Worm (Caenorhabditis elegans): Measurements from ENCODE around the gene dmd-7.
A peak's percentile ranks its signal among the peaks of the same experiment; 100 is the strongest.

The dmd-7 gene

ce11 chrV:6213845-6214244 is 32.9 kb upstream of the dmd-7 start:
- peak; percentile 34 for TF ChIP-seq ces-1 (GFP tag; optimal IDR thresholded peaks at IDR 0.05)
- TF ChIP-seq nhr-12 (tag; optimal IDR thresholded peaks at IDR 0.05) = no peak
- TF ChIP-seq nhr-2 (tag; optimal IDR thresholded peaks at IDR 0.05) = no peak
- no peak for TF ChIP-seq ceh-83 (GFP tag; optimal IDR thresholded peaks at IDR 0.05)

ce11 chrV:6214465-6214864 is 32.3 kb upstream of the dmd-7 start:
- TF ChIP-seq zip-8 (tag; optimal IDR thresholded peaks at IDR 0.05) (no peak), lin-32 (GFP tag; optimal IDR thresholded peaks at IDR 0.05) (no peak), unc-62 (GFP tag; optimal IDR thresholded peaks at IDR 0.05) (no peak), mep-1 (tag; optimal IDR thresholded peaks at IDR 0.05) (no peak), nhr-76 (tag; optimal IDR thresholded peaks at IDR 0.05) (no peak), unc-120 (tag; optimal IDR thresholded peaks at IDR 0.05; ENCODE audit: poor library complexity, severe bottlenecking) (no peak), blmp-1 (tag; optimal IDR thresholded peaks at IDR 0.05) (no peak), ztf-11 (tag; optimal IDR thresholded peaks at IDR 0.05) (no peak), ceh-43 (GFP tag; optimal IDR thresholded peaks at IDR 0.05) (no peak)

- TF ChIP-seq snpc-4 (tag; optimal IDR thresholded peaks at IDR 0.05) (no peak), unc-39 (tag; optimal IDR thresholded peaks at IDR 0.05) (no peak), lsy-2 (tag; optimal IDR thresholded peaks at IDR 0.05) (no peak), pha-4 (tag; optimal IDR thresholded peaks at IDR 0.05) (no peak), nhr-12 (tag; optimal IDR thresholded peaks at IDR 0.05) (no peak), M03D4.4 (tag; optimal IDR thresholded peaks at IDR 0.05) (no peak), bed-3 (GFP tag; optimal IDR thresholded peaks at IDR 0.05) (no peak), drap-1 (GFP tag; optimal IDR thresholded peaks at IDR 0.05) (no peak)
Measured at ce11 chrV:6217142-6217541, 29.6 kb upstream of the dmd-7 start.

ce11 chrV:6217834-6218233 is 28.9 kb upstream of the dmd-7 start, which contains the start of gene str-206:
Gene str-206, plus strand, starts transcription at chrV:6218134.
- no peak for TF ChIP-seq elt-1 (tag; optimal IDR thresholded peaks at IDR 0.05; ENCODE audit: borderline replicate concordance, insufficient read depth)
- TF ChIP-seq unc-120 (tag; optimal IDR thresholded peaks at IDR 0.05; ENCODE audit: poor library complexity, severe bottlenecking) = no peak
- no peak for TF ChIP-seq sptf-1 (tag; optimal IDR thresholded peaks at IDR 0.05)
- TF ChIP-seq lin-13 (tag; optimal IDR thresholded peaks at IDR 0.05) = no peak
- TF ChIP-seq elt-3 (tag; optimal IDR thresholded peaks at IDR 0.05) = no peak

ce11 chrV:6220752-6221151 is 26.0 kb upstream of the dmd-7 start:
- TF ChIP-seq nhr-28 (tag; optimal IDR thresholded peaks at IDR 0.05) = no peak
- TF ChIP-seq blmp-1 (tag; optimal IDR thresholded peaks at IDR 0.05) = no peak
- no peak for TF ChIP-seq snpc-4 (tag; optimal IDR thresholded peaks at IDR 0.05)
- no peak for TF ChIP-seq unc-39 (tag; optimal IDR thresholded peaks at IDR 0.05)
- TF ChIP-seq pha-4 (tag; optimal IDR thresholded peaks at IDR 0.05) = no peak
- no peak for TF ChIP-seq lin-13 (tag; optimal IDR thresholded peaks at IDR 0.05)

- TF ChIP-seq ces-1 (GFP tag; optimal IDR thresholded peaks at IDR 0.05) = no peak
- no peak for TF ChIP-seq mab-5 (tag; optimal IDR thresholded peaks at IDR 0.05)
- TF ChIP-seq mep-1 (tag; optimal IDR thresholded peaks at IDR 0.05) = no peak
- peak; percentile 11 for TF ChIP-seq cnd-1 (tag; optimal IDR thresholded peaks at IDR 0.05)
- no peak for TF ChIP-seq elt-3 (tag; optimal IDR thresholded peaks at IDR 0.05)
- no peak for TF ChIP-seq M03D4.4 (tag; optimal IDR thresholded peaks at IDR 0.05)
- no peak for TF ChIP-seq unc-120 (tag; optimal IDR thresholded peaks at IDR 0.05; ENCODE audit: poor library complexity, severe bottlenecking)
- no peak for TF ChIP-seq zip-8 (tag; optimal IDR thresholded peaks at IDR 0.05)
- peak; percentile 52 for TF ChIP-seq ceh-83 (GFP tag; optimal IDR thresholded peaks at IDR 0.05)
- TF ChIP-seq ceh-39 (tag; optimal IDR thresholded peaks at IDR 0.05) = no peak
- peak; percentile 1 for TF ChIP-seq flh-1 (GFP tag; optimal IDR thresholded peaks at IDR 0.05)
- no peak for TF ChIP-seq nhr-2 (tag; optimal IDR thresholded peaks at IDR 0.05)
- no peak for TF ChIP-seq mls-2 (tag; optimal IDR thresholded peaks at IDR 0.05)
- TF ChIP-seq pha-4 (tag; optimal IDR thresholded peaks at IDR 0.05) = no peak
- no peak for TF ChIP-seq unc-62 (GFP tag; optimal IDR thresholded peaks at IDR 0.05)
- TF ChIP-seq sptf-1 (tag; optimal IDR thresholded peaks at IDR 0.05) = no peak
- TF ChIP-seq blmp-1 (tag; optimal IDR thresholded peaks at IDR 0.05) = no peak
- TF ChIP-seq lin-32 (GFP tag; optimal IDR thresholded peaks at IDR 0.05) = no peak
- no peak for TF ChIP-seq lsy-2 (tag; optimal IDR thresholded peaks at IDR 0.05)
- no peak for TF ChIP-seq ceh-43 (GFP tag; optimal IDR thresholded peaks at IDR 0.05)
Measured at ce11 chrV:6221292-6221691, 25.4 kb upstream of the dmd-7 start.
